Fruit fly (Drosophila melanogaster): ENCODE measurements around the gene CG2200.
A peak's percentile ranks its signal among the peaks of the same experiment; 100 is the strongest.

Gene CG2200

DNA sequence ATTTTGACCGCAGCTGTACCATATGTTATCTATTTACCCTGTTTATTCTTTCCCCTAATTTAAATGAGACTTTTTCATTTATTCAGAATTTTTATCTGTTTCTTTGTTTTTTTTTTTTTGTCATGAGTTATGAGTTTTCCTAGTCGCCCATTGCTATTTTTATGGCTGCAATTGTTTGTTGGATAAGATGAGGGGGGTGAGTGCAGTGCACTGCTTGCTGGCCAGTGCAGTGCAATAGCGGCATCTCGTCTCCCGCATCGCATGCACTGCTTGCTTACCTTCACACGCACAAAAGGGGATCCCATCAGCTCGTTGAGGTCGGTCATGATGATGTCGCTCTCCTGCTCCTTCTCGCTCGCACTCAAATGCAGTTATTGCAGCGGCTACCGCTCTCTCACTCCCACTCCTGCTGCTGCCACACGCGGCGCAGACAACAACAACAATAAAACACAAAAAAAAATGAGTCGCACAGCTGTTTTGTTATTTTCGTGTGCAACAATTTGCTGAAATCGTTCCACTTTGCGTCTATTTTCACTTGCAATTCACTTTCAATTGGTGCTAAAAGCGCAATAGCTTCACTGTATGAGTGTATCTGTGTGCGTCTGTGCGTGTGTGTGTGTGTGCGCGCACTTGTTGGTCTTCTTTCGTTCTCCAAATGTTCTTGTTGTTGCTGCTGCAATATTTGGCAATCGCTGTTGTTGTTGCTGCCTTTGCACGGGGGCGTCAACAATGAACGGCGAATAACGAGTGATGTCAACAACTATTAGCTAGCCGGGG lies 34.1 kb downstream of the CG2200 start (continued):
- TF ChIP-seq CG1832 (GFP tag; optimal IDR thresholded peaks at IDR 0.05) (peak; percentile 74), Sry-δ (GFP tag; optimal IDR thresholded peaks at IDR 0.05) (no peak), CG11085 (GFP tag; IDR thresholded peaks at IDR 0.05) (no peak), sens (GFP tag) (peak; percentile 95), Spps (tag; optimal IDR thresholded peaks at IDR 0.05) (no peak), trem (tag; optimal IDR thresholded peaks at IDR 0.05) (no peak), CG12071 (GFP tag; optimal IDR thresholded peaks at IDR 0.05) (no peak), zfh2 (GFP tag; optimal IDR thresholded peaks at IDR 0.05) (no peak), ATbp (GFP tag; optimal IDR thresholded peaks at IDR 0.05) (peak; percentile 37), CG3726 (GFP tag; IDR thresholded peaks at IDR 0.05) (no peak), Bdp1 (GFP tag; optimal IDR thresholded peaks at IDR 0.05) (peak; percentile 21), ci (GFP tag; IDR thresholded peaks at IDR 0.05) (peak; percentile 84), HLH54F (GFP tag; optimal IDR thresholded peaks at IDR 0.05) (no peak), chn (GFP tag; optimal IDR thresholded peaks at IDR 0.05) (peak; percentile 67), ap (GFP tag; IDR thresholded peaks at IDR 0.05) (no peak), CG12236 (GFP tag; optimal IDR thresholded peaks at IDR 0.05) (no peak), CG30431 (GFP tag; optimal IDR thresholded peaks at IDR 0.05) (no peak), chif (GFP tag; optimal IDR thresholded peaks at IDR 0.05) (peak; percentile 23 to 51), CG17829 (tag; optimal IDR thresholded peaks at IDR 0.05) (peak; percentile 34), CHES-1-like (GFP tag; optimal IDR thresholded peaks at IDR 0.05) (peak; percentile 2), gsb-n (tag; optimal IDR thresholded peaks at IDR 0.05) (peak; percentile 1), CG4617 (GFP tag; optimal IDR thresholded peaks at IDR 0.05; ENCODE audit: borderline replicate concordance) (no peak), twi (tag; optimal IDR thresholded peaks at IDR 0.05) (peak; percentile 27), CG8290 (GFP tag; optimal IDR thresholded peaks at IDR 0.05) (peak; percentile 67), CG8290 (tag; optimal IDR thresholded peaks at IDR 0.05) (peak in 1 of 2 experiments; percentile 20), ken (GFP tag; IDR thresholded peaks at IDR 0.05) (no peak), Atf3 (GFP tag; optimal IDR thresholded peaks at IDR 0.05) (peak; percentile 33), Optix (GFP tag; IDR thresholded peaks at IDR 0.05) (0 out of 3 replicates have a peak, but pooled peaks have one; percentile 37), Dfd (GFP tag; optimal IDR thresholded peaks at IDR 0.05) (peak in 1 of 2 experiments; percentile 51), Ssrp (tag; optimal IDR thresholded peaks at IDR 0.05) (peak; percentile 24), BtbVII (GFP tag; optimal IDR thresholded peaks at IDR 0.05) (no peak), CG4707 (GFP tag; optimal IDR thresholded peaks at IDR 0.05) (peak; percentile 6), stc (GFP tag; IDR thresholded peaks at IDR 0.05) (0 out of 2 replicates have a peak, but pooled peaks have one; percentile 27), grn (GFP tag; optimal IDR thresholded peaks at IDR 0.05) (no peak), Dp (GFP tag; optimal IDR thresholded peaks at IDR 0.05) (no peak), stwl (tag; optimal IDR thresholded peaks at IDR 0.05) (peak; percentile 22), emc (GFP tag; optimal IDR thresholded peaks at IDR 0.05) (no peak), Max (GFP tag; optimal IDR thresholded peaks at IDR 0.05) (no peak), HLHmδ (GFP tag; optimal IDR thresholded peaks at IDR 0.05) (peak; percentile 30), toy (GFP tag; IDR thresholded peaks at IDR 0.05) (no peak), CG1647 (GFP tag; optimal IDR thresholded peaks at IDR 0.05) (no peak), en (GFP tag; optimal IDR thresholded peaks at IDR 0.05) (no peak), CG33213 (GFP tag; optimal IDR thresholded peaks at IDR 0.05) (no peak), CG2202 (tag; optimal IDR thresholded peaks at IDR 0.05) (peak; percentile 32), Dbx (GFP tag; IDR thresholded peaks at IDR 0.05) (no peak), CG15269 (tag; optimal IDR thresholded peaks at IDR 0.05) (no peak), jumu (GFP tag; optimal IDR thresholded peaks at IDR 0.05) (peak; percentile 40), dpn (GFP tag; optimal IDR thresholded peaks at IDR 0.05) (peak; percentile 10 to 32), tin (GFP tag; optimal IDR thresholded peaks at IDR 0.05) (peak; percentile 49), CG12155 (GFP tag; optimal IDR thresholded peaks at IDR 0.05) (no peak), dmrt99B (tag; optimal IDR thresholded peaks at IDR 0.05) (peak; percentile 36)

Measured in whole organism, embryonic.